Worm (Caenorhabditis elegans) whole organism, young adult: ENCODE data around the gene T09A5.5.

Experiments
- C17E4.6 ChIP-seq: fragments of 200-800 bp; sonication (Bioruptor generic); IDR thresholded peaks from 2 replicates; pipeline ENCODE4 v1.3.6; 2022; ENCODE audit warnings: missing genetic modification reagents, missing genetic modification characterization, missing compliant biosample characterization
- F23B12.7 ChIP-seq: sonication (generic microtip); optimal IDR thresholded peaks from 2 replicates; lab custom pipeline; 2017; ENCODE audit warnings: missing genetic modification characterization, mild to moderate bottlenecking, missing compliant biosample characterization, antibody characterized with exemption, moderate library complexity; ENCODE audit not compliant: insufficient read depth
- F57A8.1 ChIP-seq: fragments of 200-800 bp; sonication (Bioruptor generic); optimal IDR thresholded peaks from 2 replicates; lab custom pipeline; 2018; ENCODE audit warnings: mild to moderate bottlenecking, missing genetic modification characterization, moderate library complexity, missing compliant biosample characterization
- K11D2.4 ChIP-seq: fragments of 200-800 bp; sonication (Bioruptor generic); IDR thresholded peaks from 2 replicates; pipeline ENCODE4 v1.3.6; 2022; ENCODE audit warnings: missing genetic modification reagents, missing genetic modification characterization, missing compliant biosample characterization
- Y53F4B.3 ChIP-seq: fragments of 200-800 bp; sonication (Bioruptor generic); IDR thresholded peaks from 2 replicates; pipeline ENCODE4 v1.3.6; 2022; ENCODE audit warnings: missing genetic modification reagents, missing genetic modification characterization, missing compliant biosample characterization
- Y56A3A.18 ChIP-seq: fragments of 200-800 bp; sonication (Bioruptor generic); IDR thresholded peaks from 2 replicates; pipeline ENCODE4 v1.3.6; 2022; ENCODE audit warnings: missing genetic modification reagents, missing genetic modification characterization, missing compliant biosample characterization
- Y79H2A.3 ChIP-seq: fragments of 200-800 bp; sonication (Bioruptor generic); conservative IDR thresholded peaks from 2 replicates; pipeline ENCODE4 v1.3.6; 2022; ENCODE audit warnings: missing genetic modification reagents, missing genetic modification characterization, missing compliant biosample characterization
- ZK185.1 ChIP-seq: sonication (generic microtip); optimal IDR thresholded peaks from 2 replicates; lab custom pipeline; 2016; ENCODE audit warnings: mild to moderate bottlenecking, missing genetic modification characterization, missing compliant biosample characterization; ENCODE audit not compliant: poor library complexity, severe bottlenecking
- akir-1 ChIP-seq: fragments of 200-800 bp; sonication (Bioruptor generic); optimal IDR thresholded peaks from 2 replicates; lab custom pipeline; 2018; ENCODE audit warnings: mild to moderate bottlenecking, missing genetic modification characterization, moderate library complexity, missing compliant biosample characterization
- ama-1 ChIP-seq, 3 experiments: fragments of 150-350 bp in 1 of 3; sonication (generic microtip) in 2 of 3; optimal IDR thresholded peaks; 2 replicates each; lab custom pipeline; 2014 to 2018; ENCODE audit warnings: missing biosample characterization in 2 of 3, missing genetic modification characterization in 2 of 3, missing genetic modification reagents in 2 of 3
- aptf-2 ChIP-seq: fragments of 200-800 bp; sonication (Bioruptor generic); conservative IDR thresholded peaks from 2 replicates; pipeline ENCODE4 v1.3.6; 2022; ENCODE audit warnings: missing genetic modification reagents, missing genetic modification characterization, missing compliant biosample characterization
- attf-3 ChIP-seq: fragments of 200-800 bp; sonication (Bioruptor generic); conservative IDR thresholded peaks from 2 replicates; pipeline ENCODE4 v1.3.6; 2022; ENCODE audit warnings: missing genetic modification reagents, missing genetic modification characterization, missing compliant biosample characterization
- bed-2 ChIP-seq: fragments of 200-800 bp; sonication (Bioruptor generic); IDR thresholded peaks from 2 replicates; pipeline ENCODE4 v1.3.6; 2022; ENCODE audit warnings: missing genetic modification reagents, missing genetic modification characterization, missing compliant biosample characterization
- ccch-3 ChIP-seq: fragments of 200-800 bp; sonication (Bioruptor generic); optimal IDR thresholded peaks from 2 replicates; lab custom pipeline; 2018; ENCODE audit warnings: mild to moderate bottlenecking, missing genetic modification characterization, missing compliant biosample characterization
- cebp-1 ChIP-seq, 2 experiments: fragments of 200-800 bp in 1 of 2; sonication (Bioruptor generic) in 1 of 2; sonication (generic microtip) in 1 of 2; IDR thresholded peaks in 1 of 2; optimal IDR thresholded peaks in 1 of 2; 2 replicates each; pipeline versions ENCODE4 v1.3.6 to Lab custom; 2017 to 2022; ENCODE audit warnings: missing compliant biosample characterization in 2 of 2, missing genetic modification characterization in 2 of 2, mild to moderate bottlenecking in 1 of 2, missing genetic modification reagents in 1 of 2, moderate library complexity in 1 of 2
- ceh-27 ChIP-seq: fragments of 200-800 bp; sonication (Bioruptor generic); optimal IDR thresholded peaks from 2 replicates; lab custom pipeline; 2018; ENCODE audit warnings: mild to moderate bottlenecking, missing genetic modification characterization, moderate library complexity, missing compliant biosample characterization
- ceh-91 ChIP-seq: fragments of 200-800 bp; sonication (Bioruptor generic); IDR thresholded peaks from 2 replicates; pipeline ENCODE4 v1.3.6; 2022; ENCODE audit warnings: missing genetic modification reagents, missing genetic modification characterization, missing compliant biosample characterization
- die-1 ChIP-seq: sonication (generic microtip); optimal IDR thresholded peaks from 2 replicates; lab custom pipeline; 2016; ENCODE audit warnings: missing genotype, mild to moderate bottlenecking, missing genetic modification characterization, missing compliant biosample characterization
- dox-1 ChIP-seq: fragments of 200-800 bp; sonication (Bioruptor generic); IDR thresholded peaks from 2 replicates; pipeline ENCODE4 v1.3.6; 2022; ENCODE audit warnings: missing genetic modification reagents, missing genetic modification characterization, missing compliant biosample characterization
- dpl-1 ChIP-seq: fragments of 150-350 bp; optimal IDR thresholded peaks from 2 replicates; lab custom pipeline; 2014; ENCODE audit warnings: missing biosample characterization, missing genetic modification reagents, missing genetic modification characterization
- gei-17 ChIP-seq: fragments of 200-800 bp; sonication (Bioruptor generic); optimal IDR thresholded peaks from 2 replicates; lab custom pipeline; 2018; ENCODE audit warnings: mild to moderate bottlenecking, missing genetic modification characterization, missing compliant biosample characterization
- hlh-12 ChIP-seq: sonication (generic microtip); optimal IDR thresholded peaks from 2 replicates; lab custom pipeline; 2016; ENCODE audit warnings: missing genetic modification characterization, missing compliant biosample characterization
- hlh-26 ChIP-seq: fragments of 200-800 bp; sonication (Bioruptor generic); conservative IDR thresholded peaks from 2 replicates; pipeline ENCODE4 v1.3.6; 2022; ENCODE audit warnings: missing genetic modification reagents, missing genetic modification characterization, missing compliant biosample characterization
- lin-35 ChIP-seq, 3 experiments: fragments of 150-350 bp in 2 of 3; sonication (generic microtip) in 1 of 3; optimal IDR thresholded peaks; 2 replicates each; lab custom pipeline; 2014 to 2018; ENCODE audit warnings: missing biosample characterization in 3 of 3, missing genetic modification characterization in 3 of 3, missing genetic modification reagents in 3 of 3
- madf-10 ChIP-seq: sonication (generic microtip); optimal IDR thresholded peaks from 2 replicates; lab custom pipeline; 2016; ENCODE audit warnings: mild to moderate bottlenecking, missing genetic modification characterization, missing compliant biosample characterization
- madf-3 ChIP-seq: fragments of 200-800 bp; sonication (Bioruptor generic); IDR thresholded peaks from 2 replicates; pipeline ENCODE4 v1.3.6; 2022; ENCODE audit warnings: missing genetic modification reagents, missing genetic modification characterization, missing compliant biosample characterization
- madf-6 ChIP-seq: fragments of 200-800 bp; sonication (Bioruptor generic); IDR thresholded peaks from 2 replicates; pipeline ENCODE4 v1.3.6; 2022; ENCODE audit warnings: missing genetic modification reagents, missing genetic modification characterization, missing compliant biosample characterization
- nhr-27 ChIP-seq: fragments of 200-800 bp; sonication (Bioruptor generic); optimal IDR thresholded peaks from 2 replicates; lab custom pipeline; 2018; ENCODE audit warnings: mild to moderate bottlenecking, missing genetic modification characterization, moderate library complexity, missing compliant biosample characterization
- rcor-1 ChIP-seq: fragments of 200-800 bp; sonication (Bioruptor generic); IDR thresholded peaks from 2 replicates; pipeline ENCODE4 v1.3.6; 2022; ENCODE audit warnings: missing genetic modification reagents, missing genetic modification characterization, missing compliant biosample characterization
- repo-1 ChIP-seq: sonication (generic microtip); optimal IDR thresholded peaks from 2 replicates; lab custom pipeline; 2017; ENCODE audit warnings: mild to moderate bottlenecking, missing genetic modification characterization, missing compliant biosample characterization
- sdz-38 ChIP-seq: sonication (generic microtip); optimal IDR thresholded peaks from 2 replicates; lab custom pipeline; 2016; ENCODE audit warnings: missing genotype, missing genetic modification characterization, missing compliant biosample characterization
- snpc-1.3 ChIP-seq: sonication (generic microtip); optimal IDR thresholded peaks from 2 replicates; lab custom pipeline; 2017; ENCODE audit warnings: missing genetic modification characterization, mild to moderate bottlenecking, missing compliant biosample characterization, antibody characterized with exemption, moderate library complexity, missing genotype, missing genetic modification reagents; ENCODE audit not compliant: insufficient read depth
- tbx-9 ChIP-seq: sonication (generic microtip); optimal IDR thresholded peaks from 2 replicates; lab custom pipeline; 2016; ENCODE audit warnings: borderline replicate concordance, missing genetic modification characterization, inconsistent platforms, missing compliant biosample characterization
- tlf-1 ChIP-seq: fragments of 200-800 bp; sonication (Bioruptor generic); optimal IDR thresholded peaks from 2 replicates; lab custom pipeline; 2018; ENCODE audit warnings: mild to moderate bottlenecking, missing genetic modification characterization, missing compliant biosample characterization
- unc-130 ChIP-seq: sonication (generic microtip); optimal IDR thresholded peaks from 2 replicates; lab custom pipeline; 2016; ENCODE audit warnings: missing genetic modification reagents, missing genetic modification characterization, missing compliant biosample characterization
- xnd-1 ChIP-seq: sonication (generic microtip); optimal IDR thresholded peaks from 2 replicates; lab custom pipeline; 2016; ENCODE audit warnings: missing genotype, missing genetic modification reagents, missing genetic modification characterization, missing compliant biosample characterization
- zfh-2 ChIP-seq: fragments of 200-800 bp; sonication (Bioruptor generic); conservative IDR thresholded peaks from 2 replicates; pipeline ENCODE4 v1.3.6; 2022; ENCODE audit warnings: missing genetic modification reagents, missing genetic modification characterization, missing compliant biosample characterization
- ztf-18 ChIP-seq: sonication (generic microtip); optimal IDR thresholded peaks from 2 replicates; lab custom pipeline; 2016; ENCODE audit warnings: missing genotype, mild to moderate bottlenecking, missing genetic modification characterization, missing compliant biosample characterization
- ztf-28 ChIP-seq: fragments of 200-800 bp; sonication (Bioruptor generic); IDR thresholded peaks from 2 replicates; pipeline ENCODE4 v1.3.6; 2022; ENCODE audit warnings: missing genetic modification reagents, missing genetic modification characterization, missing compliant biosample characterization

T09A5.5 gene

DNA sequence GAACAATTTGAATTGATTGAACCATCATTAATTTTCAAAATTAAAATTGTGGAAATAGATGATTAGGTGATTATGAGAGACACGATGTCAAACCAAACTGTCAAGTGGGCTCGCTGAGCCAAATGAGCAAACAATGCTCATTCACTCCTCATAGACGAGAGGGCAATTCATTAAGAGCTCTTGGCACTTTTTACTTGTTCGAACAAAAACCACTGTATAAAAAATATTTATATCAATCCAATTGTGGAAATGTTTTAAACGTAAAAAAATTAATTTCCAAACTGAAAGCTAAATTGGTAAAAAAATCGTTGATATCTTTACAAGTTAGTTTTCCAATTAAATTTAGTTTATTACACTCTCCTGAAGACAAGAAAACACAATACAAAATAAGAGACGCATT lies 3.9 kb downstream of the T09A5.5 start, which contains the start of gene acr-7:
Gene acr-7, minus strand, starts transcription at position 101 of the 400 bp plus-strand sequence.
- no peak for TF ChIP-seq sdz-38 (tag; lab: Kevin White, UChicago)
- no peak for TF ChIP-seq madf-10 (tag; lab: Kevin White, UChicago)
- TF ChIP-seq snpc-1.3 (tag; lab: Kevin White, UChicago): no peak
- TF ChIP-seq rcor-1 (GFP tag; lab: Robert Waterston, UW): no peak

- TF ChIP-seq K11D2.4 (no peak), zfh-2 (GFP tag; lab: Robert Waterston, UW) (no peak), Y53F4B.3 (GFP tag; lab: Robert Waterston, UW) (no peak), F57A8.1 (GFP tag; lab: Kevin White, UChicago) (no peak), F23B12.7 (tag; lab: Kevin White, UChicago) (no peak), madf-3 (GFP tag; lab: Robert Waterston, UW) (no peak), snpc-1.3 (tag; lab: Kevin White, UChicago) (no peak), Y56A3A.18 (GFP tag; lab: Robert Waterston, UW) (no peak), unc-130 (GFP tag; lab: Kevin White, UChicago) (no peak), ceh-27 (no peak), hlh-26 (GFP tag; lab: Robert Waterston, UW) (no peak), tbx-9 (tag; lab: Kevin White, UChicago) (no peak), ama-1 (optimal IDR thresholded peaks at IDR 0.05; lab: Kevin White, UChicago) (no peak), ama-1 (GFP tag; optimal IDR thresholded peaks at IDR 0.05; lab: Kevin White, UChicago) (no peak)
These were observed 7.9 kb downstream of the T09A5.5 start, which contains the start of gene T09A5.4 for ce11 chrII:7845571-7846236. TSS of gene T09A5.4 (plus strand) at chrII:7846186.

ce11 chrII:7842053-7842452 lies 11.5 kb downstream of the T09A5.5 start, which contains the start of gene klp-3:
TSS of gene klp-3 (plus strand) at chrII:7842353.
- TF ChIP-seq xnd-1 (tag; lab: Kevin White, UChicago): no peak
- no peak for TF ChIP-seq madf-3 (GFP tag; lab: Robert Waterston, UW)
- no peak for TF ChIP-seq dox-1
- TF ChIP-seq cebp-1 (GFP tag; IDR thresholded peaks at IDR 0.05; lab: Robert Waterston, UW): no peak
- no peak for TF ChIP-seq cebp-1 (tag; optimal IDR thresholded peaks at IDR 0.05; lab: Kevin White, UChicago)
- TF ChIP-seq akir-1 (GFP tag; lab: Kevin White, UChicago): no peak
- no peak for TF ChIP-seq tbx-9 (tag; lab: Kevin White, UChicago)
- no peak for TF ChIP-seq tlf-1 (GFP tag; lab: Kevin White, UChicago)
- no peak for TF ChIP-seq nhr-27
- TF ChIP-seq hlh-12 (tag; lab: Kevin White, UChicago): no peak
- TF ChIP-seq aptf-2 (GFP tag; lab: Robert Waterston, UW): no peak
- no peak for TF ChIP-seq ZK185.1
- TF ChIP-seq lin-35 (GFP tag; optimal IDR thresholded peaks at IDR 0.05; lab: Kevin White, UChicago): no peak
- no peak for TF ChIP-seq ceh-91
- TF ChIP-seq die-1 (tag; lab: Kevin White, UChicago): no peak

DNA sequence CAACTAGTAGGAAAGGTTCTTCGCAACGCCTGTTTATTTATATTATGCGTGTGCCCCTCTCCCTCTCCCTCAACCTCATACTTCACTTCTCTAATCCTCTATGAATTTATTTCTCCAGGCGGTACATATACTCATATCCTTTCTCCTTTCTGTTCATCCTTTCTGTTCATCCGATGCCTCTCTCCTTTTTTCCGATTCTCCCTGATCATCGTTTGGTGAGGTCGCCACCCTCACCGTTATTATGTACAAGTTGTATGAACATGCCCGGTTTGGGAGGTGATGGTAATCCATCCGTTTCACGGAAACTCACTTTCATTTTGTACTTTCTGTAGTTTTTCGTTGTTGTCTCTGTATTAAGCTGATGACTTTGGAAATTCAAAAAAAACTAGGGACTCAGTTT lies 13.9 kb downstream of the T09A5.5 start:
- TF ChIP-seq madf-6 (GFP tag; lab: Robert Waterston, UW) (no peak), attf-3 (no peak), lin-35 (GFP tag; optimal IDR thresholded peaks at IDR 0.05; lab: Kevin White, UChicago) (no peak), repo-1 (tag; lab: Kevin White, UChicago) (no peak), gei-17 (GFP tag; lab: Kevin White, UChicago) (no peak), ccch-3 (no peak), bed-2 (no peak), Y79H2A.3 (GFP tag; lab: Robert Waterston, UW) (no peak), ztf-28 (no peak), ztf-18 (tag; lab: Kevin White, UChicago) (no peak), C17E4.6 (GFP tag; lab: Robert Waterston, UW) (no peak), dpl-1 (GFP tag; lab: Kevin White, UChicago) (no peak)
